Fruit fly (Drosophila melanogaster): Measurements from ENCODE around the gene CG15478.
A peak's percentile ranks its signal among the peaks of the same experiment; 100 is the strongest.

CG15478 gene

dm6 chrX:7698000-7698896 lies 19.5 kb downstream of the CG15478 start (continued):
- TF ChIP-seq CG10274 (GFP tag; optimal IDR thresholded peaks at IDR 0.05) = peak; percentile 86
- TF ChIP-seq schlank (tag; optimal IDR thresholded peaks at IDR 0.05) = peak; percentile 87
- TF ChIP-seq grn (GFP tag; optimal IDR thresholded peaks at IDR 0.05) = peak; percentile 72
- TF ChIP-seq sima (GFP tag; optimal IDR thresholded peaks at IDR 0.05) = peak; percentile 73
- peak in 1 of 3 experiments; percentile 83 for TF ChIP-seq lola (GFP tag; optimal IDR thresholded peaks at IDR 0.05)
- TF ChIP-seq CG8944 (GFP tag; optimal IDR thresholded peaks at IDR 0.05) = peak; percentile 83
- peak; percentile 93 for TF ChIP-seq CG12219 (GFP tag; optimal IDR thresholded peaks at IDR 0.05)
- peak; percentile 93 for TF ChIP-seq lilli (GFP tag; optimal IDR thresholded peaks at IDR 0.05)
- TF ChIP-seq H15 (GFP tag; IDR thresholded peaks at IDR 0.05) = peak; percentile 93
- TF ChIP-seq Bdp1 (GFP tag; optimal IDR thresholded peaks at IDR 0.05) = peak; percentile 75
- TF ChIP-seq CG2129 (GFP tag; IDR thresholded peaks at IDR 0.05; ENCODE audit: partially characterized antibody) = no peak
- peak; percentile 95 for TF ChIP-seq CG18476 (GFP tag; optimal IDR thresholded peaks at IDR 0.05)
- peak; percentile 97 for TF ChIP-seq Hmr (GFP tag; optimal IDR thresholded peaks at IDR 0.05)
- TF ChIP-seq Atf6 (GFP tag; IDR thresholded peaks at IDR 0.05) = peak; percentile 98
- TF ChIP-seq CG3995 (GFP tag; optimal IDR thresholded peaks at IDR 0.05) = peak; percentile 71
- TF ChIP-seq Aef1 (GFP tag; IDR thresholded peaks at IDR 0.05) = peak; percentile 97
- peak; percentile 36 for TF ChIP-seq CG14965 (GFP tag; optimal IDR thresholded peaks at IDR 0.05; ENCODE audit: borderline replicate concordance)
- TF ChIP-seq zfh1 (GFP tag; IDR thresholded peaks at IDR 0.05) = peak; percentile 96
- TF ChIP-seq CG2678 (tag; optimal IDR thresholded peaks at IDR 0.05) = peak; percentile 98
- peak; percentile 82 for TF ChIP-seq CG8089 (GFP tag; optimal IDR thresholded peaks at IDR 0.05)
- no peak for TF ChIP-seq CG9797 (GFP tag; optimal IDR thresholded peaks at IDR 0.05)
- peak in 1 of 2 experiments; percentile 84 for TF ChIP-seq Hr78 (GFP tag; optimal IDR thresholded peaks at IDR 0.05)
- TF ChIP-seq CG42726 (GFP tag; IDR thresholded peaks at IDR 0.05; ENCODE audit: partially characterized antibody) = no peak
- peak; percentile 90 for TF ChIP-seq Lim3 (GFP tag; IDR thresholded peaks at IDR 0.05)
- TF ChIP-seq klu (GFP tag; IDR thresholded peaks at IDR 0.05) = peak; percentile 92
- peak; percentile 97 for TF ChIP-seq CG14441 (GFP tag; IDR thresholded peaks at IDR 0.05)
- TF ChIP-seq Dbx (GFP tag; IDR thresholded peaks at IDR 0.05) = peak; percentile 97
- TF ChIP-seq jigr1 (GFP tag; IDR thresholded peaks at IDR 0.05) = peak; percentile 88
- TF ChIP-seq ara (GFP tag; IDR thresholded peaks at IDR 0.05) = peak; percentile 90
- peak; percentile 96 for TF ChIP-seq Oaz (GFP tag; IDR thresholded peaks at IDR 0.05)
- TF ChIP-seq MBD-R2 (GFP tag; IDR thresholded peaks at IDR 0.05) = peak; percentile 91
- no peak for TF ChIP-seq knrl (GFP tag; IDR thresholded peaks at IDR 0.05; ENCODE audit: partially characterized antibody)
- TF ChIP-seq CG5180 (GFP tag; optimal IDR thresholded peaks at IDR 0.05) = peak; percentile 88
- TF ChIP-seq CG11093 (GFP tag; IDR thresholded peaks at IDR 0.05) = peak; percentile 91
- peak; percentile 98 for TF ChIP-seq CG12659 (GFP tag; optimal IDR thresholded peaks at IDR 0.05)
- TF ChIP-seq CG14050 (GFP tag; IDR thresholded peaks at IDR 0.05) = peak; percentile 95
- peak; percentile 84 for TF ChIP-seq slp2 (GFP tag; optimal IDR thresholded peaks at IDR 0.05)
- peak; percentile 96 for TF ChIP-seq E2f1 (GFP tag; IDR thresholded peaks at IDR 0.05)
- TF ChIP-seq en (GFP tag; optimal IDR thresholded peaks at IDR 0.05) = peak; percentile 78
- TF ChIP-seq pfk (GFP tag; optimal IDR thresholded peaks at IDR 0.05) = no peak
- peak; percentile 67 for TF ChIP-seq CG2116 (GFP tag; optimal IDR thresholded peaks at IDR 0.05)
- no peak for TF ChIP-seq ash1 (GFP tag; optimal IDR thresholded peaks at IDR 0.05)
- TF ChIP-seq esg (GFP tag; conservative IDR thresholded peaks at IDR 0.05) = peak; percentile 95
- TF ChIP-seq Xbp1 (GFP tag; optimal IDR thresholded peaks at IDR 0.05) = peak; percentile 95
- peak; percentile 89 for TF ChIP-seq sens-2 (GFP tag; IDR thresholded peaks at IDR 0.05)
- peak; percentile 87 for TF ChIP-seq CG34376 (GFP tag; optimal IDR thresholded peaks at IDR 0.05)
- TF ChIP-seq lov (optimal IDR thresholded peaks at IDR 0.05) = no peak
- peak; percentile 87 for TF ChIP-seq lov (GFP tag; IDR thresholded peaks at IDR 0.05)
- peak; percentile 95 for TF ChIP-seq Hsf (GFP tag; optimal IDR thresholded peaks at IDR 0.05)

Measured in whole organism, embryonic.